Worm (Caenorhabditis elegans) whole organism, mixed stage, embryonic: Measurements from ENCODE around the gene cfap-20.

Experiments used
- elt-1 ChIP-seq: sonication (generic microtip); optimal IDR thresholded peaks from 2 replicates; lab custom pipeline; 2017; ENCODE audit warnings: missing genetic modification characterization, mild to moderate bottlenecking, missing compliant biosample characterization, antibody characterized with exemption, moderate library complexity, borderline replicate concordance; ENCODE audit not compliant: insufficient read depth
- lsy-2 ChIP-seq: fragments of 150-350 bp; optimal IDR thresholded peaks from 2 replicates; lab custom pipeline; 2014; ENCODE audit warnings: missing biosample characterization, missing genetic modification characterization
- mls-2 ChIP-seq: sonication (generic microtip); optimal IDR thresholded peaks from 2 replicates; lab custom pipeline; 2016; ENCODE audit warnings: mild to moderate bottlenecking, missing genetic modification characterization, moderate library complexity, missing compliant biosample characterization
- nhr-12 ChIP-seq: fragments of 150-350 bp; optimal IDR thresholded peaks from 2 replicates; lab custom pipeline; 2014; ENCODE audit warnings: missing biosample characterization, missing genetic modification characterization
- tbx-8 ChIP-seq: fragments of 200-800 bp; sonication (Bioruptor generic); optimal IDR thresholded peaks from 2 replicates; lab custom pipeline; 2018; ENCODE audit warnings: mild to moderate bottlenecking, missing genetic modification characterization, moderate library complexity, missing compliant biosample characterization
- ztf-11 ChIP-seq: fragments of 150-350 bp; optimal IDR thresholded peaks from 2 replicates; lab custom pipeline; 2014; ENCODE audit warnings: missing biosample characterization, missing genetic modification characterization

DNA sequence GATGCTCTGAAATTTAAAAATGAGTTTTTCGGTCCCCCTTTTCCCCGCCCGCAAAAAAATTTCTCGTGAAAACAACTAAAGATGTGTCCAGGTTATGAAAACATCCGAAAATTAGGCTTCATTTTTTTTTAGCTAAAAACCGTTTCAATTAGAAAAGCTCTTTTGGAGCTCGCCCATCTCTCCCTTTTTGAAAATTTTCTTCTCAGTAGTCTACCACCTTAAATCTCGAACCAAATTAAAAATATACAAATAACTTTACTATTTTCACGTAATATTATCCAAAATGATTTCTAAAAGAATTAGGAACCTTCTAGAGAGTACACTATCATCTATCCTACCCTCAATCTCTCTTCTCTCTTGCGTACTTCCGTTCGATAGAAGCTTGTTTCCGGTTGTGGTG, 25.0 kb upstream of the cfap-20 start:
- TF ChIP-seq tbx-8 (GFP tag; lab: Kevin White, UChicago) (no peak), elt-1 (no peak), ztf-11 (tag; lab: Kevin White, UChicago) (no peak), nhr-12 (tag; lab: Kevin White, UChicago) (no peak), lsy-2 (tag; lab: Kevin White, UChicago) (no peak), mls-2 (tag; lab: Kevin White, UChicago) (no peak)
